Worm (Caenorhabditis elegans) whole organism, young adult: Measurements from ENCODE around the gene swm-1.
A peak's percentile ranks its signal among the peaks of the same experiment; 100 is the strongest.

ENCODE experiments used
- ekl-4 ChIP-seq: fragments of 200-800 bp; sonication (Bioruptor generic); IDR thresholded peaks from 2 replicates; pipeline ENCODE4 v1.3.6; 2022; ENCODE audit warnings: missing genetic modification reagents, missing genetic modification characterization, missing compliant biosample characterization
- nhr-80 ChIP-seq: sonication (generic microtip); optimal IDR thresholded peaks from 2 replicates; lab custom pipeline; 2016; ENCODE audit warnings: missing genetic modification characterization, missing compliant biosample characterization

DNA sequence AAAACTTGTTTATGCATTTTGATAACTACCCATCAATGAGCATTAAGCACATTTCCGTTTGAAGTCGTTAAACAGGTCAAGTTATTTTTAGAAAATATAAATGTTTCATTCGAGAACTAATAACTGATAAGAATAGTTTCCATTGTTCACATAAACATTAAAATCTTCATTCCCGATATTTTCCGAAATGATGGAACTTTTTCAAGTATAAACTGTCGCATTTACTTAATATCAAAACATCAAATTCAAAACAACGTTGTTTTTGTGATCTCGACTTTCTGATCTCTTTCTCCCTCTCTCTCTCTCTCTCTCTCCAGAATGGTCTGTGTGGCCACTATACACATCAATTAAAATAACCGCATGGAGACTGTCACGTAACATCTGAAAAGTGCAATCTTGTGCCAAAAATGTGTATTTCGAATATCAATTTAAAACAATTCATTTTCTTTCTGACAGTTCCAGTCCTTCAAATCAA, 19.7 kb upstream of the swm-1 start:
- TF ChIP-seq nhr-80 (tag; lab: Kevin White, UChicago) (peak; percentile 64), ekl-4 (GFP tag; lab: Robert Waterston, UW) (no peak)
